Fruit fly (Drosophila melanogaster): Measurements from ENCODE around the gene Hsc70-2.

The Hsc70-2 gene

DNA sequence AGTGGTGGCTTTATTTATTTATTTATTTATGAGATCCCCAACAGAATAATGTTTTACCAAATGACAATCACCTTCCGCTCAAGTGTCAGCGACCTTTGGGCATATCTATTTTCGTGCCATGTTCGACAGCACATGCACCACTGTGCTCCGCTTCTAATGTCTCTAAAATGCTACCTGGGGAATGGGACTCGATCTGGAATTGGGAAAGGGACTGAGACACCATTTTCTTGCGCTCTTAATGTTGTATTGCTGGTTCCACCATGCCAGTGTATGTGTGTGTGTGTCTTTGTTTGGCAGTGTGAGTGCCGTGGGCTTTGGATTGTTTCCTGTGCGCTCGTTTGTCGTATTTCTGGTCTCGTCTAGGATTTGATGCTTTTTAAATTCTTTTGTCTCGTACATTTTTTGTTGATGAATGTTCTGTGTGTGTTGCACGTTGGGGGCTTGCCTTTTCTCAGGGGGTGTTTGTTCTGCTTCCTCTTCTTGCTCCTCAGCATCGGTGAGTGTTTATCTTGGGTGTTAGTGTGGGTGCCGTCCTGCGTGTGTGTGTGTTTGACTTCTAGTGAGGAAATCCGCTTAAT is 20.7 kb downstream of the Hsc70-2 start:
- TF ChIP-seq GATAd (GFP tag; optimal IDR thresholded peaks at IDR 0.05), result no peak
- no peak for TF ChIP-seq sage (GFP tag; optimal IDR thresholded peaks at IDR 0.05)
- no peak for TF ChIP-seq pan (optimal IDR thresholded peaks at IDR 0.05)
- TF ChIP-seq N (GFP tag; optimal IDR thresholded peaks at IDR 0.05), result no peak
- no peak for TF ChIP-seq HLH106 (tag; optimal IDR thresholded peaks at IDR 0.05)
- TF ChIP-seq fru (GFP tag; optimal IDR thresholded peaks at IDR 0.05), result no peak
- TF ChIP-seq jim (GFP tag; optimal IDR thresholded peaks at IDR 0.05), result no peak

DNA sequence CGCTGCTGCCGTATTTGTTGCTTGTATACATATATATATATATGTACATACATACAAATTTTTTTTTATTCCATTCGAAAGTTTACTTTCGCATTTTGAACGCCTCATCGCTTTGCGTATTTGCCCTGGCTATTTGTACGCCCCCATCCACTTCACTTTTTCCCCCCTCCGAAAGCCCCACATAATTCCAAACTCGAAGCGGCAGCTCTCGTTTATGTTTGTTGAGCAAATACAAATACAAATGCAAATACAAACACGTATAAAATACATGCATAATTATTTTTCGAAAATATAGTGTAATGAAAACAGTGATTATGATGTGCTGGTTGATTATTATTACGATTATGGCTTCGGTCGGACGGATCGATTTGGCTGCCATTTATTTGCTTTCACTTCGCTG is 23.5 kb downstream of the Hsc70-2 start:
- TF ChIP-seq Rel (GFP tag; optimal IDR thresholded peaks at IDR 0.05), result no peak
- TF ChIP-seq Rel (tag; optimal IDR thresholded peaks at IDR 0.05), result no peak
- peak in 1 of 2 experiments; percentile 66 for TF ChIP-seq foxo (GFP tag; optimal IDR thresholded peaks at IDR 0.05)
- TF ChIP-seq sv (GFP tag; optimal IDR thresholded peaks at IDR 0.05), result peak; percentile 34
- no peak for TF ChIP-seq pan (optimal IDR thresholded peaks at IDR 0.05)
- peak; percentile 9 for TF ChIP-seq CG32264 (GFP tag; optimal IDR thresholded peaks at IDR 0.05)
- no peak for TF ChIP-seq Mio (GFP tag; optimal IDR thresholded peaks at IDR 0.05)
- TF ChIP-seq dl (GFP tag; optimal IDR thresholded peaks at IDR 0.05; ENCODE audit: insufficient read depth in 1 of 2, partially characterized antibody in 2 of 2), result no peak
- TF ChIP-seq dsf (GFP tag; optimal IDR thresholded peaks at IDR 0.05; ENCODE audit: borderline replicate concordance), result peak; percentile 47
- TF ChIP-seq rgr (GFP tag; optimal IDR thresholded peaks at IDR 0.05), result peak; percentile 84
- TF ChIP-seq Jra (GFP tag; optimal IDR thresholded peaks at IDR 0.05), result peak; percentile 43
- no peak for TF ChIP-seq woc (GFP tag; optimal IDR thresholded peaks at IDR 0.05)
- peak; percentile 54 for TF ChIP-seq br (GFP tag; optimal IDR thresholded peaks at IDR 0.05)
- peak; percentile 70 for TF ChIP-seq h (GFP tag; optimal IDR thresholded peaks at IDR 0.05)
- TF ChIP-seq GATAd (GFP tag; optimal IDR thresholded peaks at IDR 0.05), result peak; percentile 37
- TF ChIP-seq Hr83 (GFP tag; optimal IDR thresholded peaks at IDR 0.05; ENCODE audit: poor library complexity, severe bottlenecking), result peak; percentile 74
- no peak for TF ChIP-seq Vsx2 (GFP tag; optimal IDR thresholded peaks at IDR 0.05; ENCODE audit: partially characterized antibody)
- TF ChIP-seq fru (GFP tag; optimal IDR thresholded peaks at IDR 0.05), result peak; percentile 35
- TF ChIP-seq jim (GFP tag; optimal IDR thresholded peaks at IDR 0.05), result no peak
- no peak for TF ChIP-seq usp (GFP tag; optimal IDR thresholded peaks at IDR 0.05)
- TF ChIP-seq sage (GFP tag; optimal IDR thresholded peaks at IDR 0.05), result no peak
- TF ChIP-seq tai (GFP tag; optimal IDR thresholded peaks at IDR 0.05), result no peak
- no peak for TF ChIP-seq Dif (GFP tag; optimal IDR thresholded peaks at IDR 0.05; ENCODE audit: partially characterized antibody)
- TF ChIP-seq Sp1 (GFP tag; optimal IDR thresholded peaks at IDR 0.05), result peak; percentile 66
- TF ChIP-seq Abd-B (GFP tag; optimal IDR thresholded peaks at IDR 0.05), result no peak
- no peak for TF ChIP-seq lola (GFP tag; optimal IDR thresholded peaks at IDR 0.05)
- no peak for TF ChIP-seq Hr78 (GFP tag; optimal IDR thresholded peaks at IDR 0.05)
- no peak for TF ChIP-seq CrebA (GFP tag; optimal IDR thresholded peaks at IDR 0.05; ENCODE audit: borderline replicate concordance)
- peak; percentile 61 for TF ChIP-seq HLH106 (tag; optimal IDR thresholded peaks at IDR 0.05)
- peak; percentile 67 for TF ChIP-seq OdsH (GFP tag; optimal IDR thresholded peaks at IDR 0.05)
- TF ChIP-seq brk (GFP tag; optimal IDR thresholded peaks at IDR 0.05), result peak; percentile 10
- TF ChIP-seq ey (GFP tag; optimal IDR thresholded peaks at IDR 0.05), result peak; percentile 17
- peak; percentile 37 for TF ChIP-seq psq (GFP tag; optimal IDR thresholded peaks at IDR 0.05)
- TF ChIP-seq N (GFP tag; optimal IDR thresholded peaks at IDR 0.05), result no peak
- peak; percentile 63 for TF ChIP-seq dmrt93B (GFP tag; optimal IDR thresholded peaks at IDR 0.05)
- peak; percentile 66 for TF ChIP-seq CG9705 (GFP tag; optimal IDR thresholded peaks at IDR 0.05)
- TF ChIP-seq Myc (optimal IDR thresholded peaks at IDR 0.05), result no peak
- TF ChIP-seq Dfd (GFP tag; optimal IDR thresholded peaks at IDR 0.05), result no peak
- no peak for TF ChIP-seq Hnf4 (GFP tag; optimal IDR thresholded peaks at IDR 0.05)

All from whole organism, wandering third instar larva.